Fruit fly (Drosophila melanogaster) Kc167 (cell line): ENCODE measurements around the gene CG18249.

Experiments used
- psq ChIP-seq: fragments of >200 bp; optimal IDR thresholded peaks from 2 replicates; lab custom pipeline; 2017; ENCODE audit warnings: missing external identifiers
- ttk ChIP-seq: sonication (Bioruptor generic); optimal IDR thresholded peaks from 2 replicates; lab custom pipeline; 2017; ENCODE audit warnings: missing external identifiers

- TF ChIP-seq psq (lab: Kevin White, UChicago) (no peak), ttk (lab: Kevin White, UChicago) (no peak)
Measured at dm6 chr3R:8203367-8203766, 16.6 kb upstream of the CG18249 start.
